Fruit fly (Drosophila melanogaster): Measurements from ENCODE around the gene ems.

DNA sequence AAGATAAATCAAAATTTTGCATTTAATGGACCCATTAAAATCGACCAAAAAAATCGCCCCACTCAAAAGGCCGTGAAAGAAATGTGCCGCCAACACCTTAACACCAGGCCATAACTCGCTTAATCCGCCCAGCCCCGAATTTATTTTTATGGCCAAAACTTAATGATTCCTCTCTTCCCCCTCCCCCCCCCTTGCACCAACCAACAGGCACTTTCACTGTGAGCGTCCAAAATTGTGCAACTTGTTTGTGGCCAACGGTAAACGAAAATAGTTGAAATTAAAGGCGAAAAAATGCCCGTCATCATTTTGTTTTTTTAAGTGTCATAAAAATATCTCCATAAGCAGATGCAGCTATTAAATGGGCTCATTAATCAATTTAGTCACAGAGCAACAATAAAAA, 44.5 kb downstream of the ems start:
- TF ChIP-seq Sox102F (GFP tag; optimal IDR thresholded peaks at IDR 0.05) (no peak), CG8119 (GFP tag; IDR thresholded peaks at IDR 0.05) (no peak), CG34406 (GFP tag; optimal IDR thresholded peaks at IDR 0.05) (no peak), Eip75B (GFP tag; optimal IDR thresholded peaks at IDR 0.05) (no peak), pdm3 (GFP tag; optimal IDR thresholded peaks at IDR 0.05) (no peak), CG3919 (GFP tag; optimal IDR thresholded peaks at IDR 0.05) (no peak), CG4318 (GFP tag; optimal IDR thresholded peaks at IDR 0.05) (no peak), CG16779 (tag; optimal IDR thresholded peaks at IDR 0.05) (no peak), CG6854 (GFP tag; optimal IDR thresholded peaks at IDR 0.05) (no peak), CG11902 (GFP tag; optimal IDR thresholded peaks at IDR 0.05) (no peak), achi (GFP tag; optimal IDR thresholded peaks at IDR 0.05) (no peak), Met (GFP tag; optimal IDR thresholded peaks at IDR 0.05) (no peak)
